Worm (Caenorhabditis elegans): Measurements from ENCODE around the gene C05D11.1.

The C05D11.1 gene

DNA sequence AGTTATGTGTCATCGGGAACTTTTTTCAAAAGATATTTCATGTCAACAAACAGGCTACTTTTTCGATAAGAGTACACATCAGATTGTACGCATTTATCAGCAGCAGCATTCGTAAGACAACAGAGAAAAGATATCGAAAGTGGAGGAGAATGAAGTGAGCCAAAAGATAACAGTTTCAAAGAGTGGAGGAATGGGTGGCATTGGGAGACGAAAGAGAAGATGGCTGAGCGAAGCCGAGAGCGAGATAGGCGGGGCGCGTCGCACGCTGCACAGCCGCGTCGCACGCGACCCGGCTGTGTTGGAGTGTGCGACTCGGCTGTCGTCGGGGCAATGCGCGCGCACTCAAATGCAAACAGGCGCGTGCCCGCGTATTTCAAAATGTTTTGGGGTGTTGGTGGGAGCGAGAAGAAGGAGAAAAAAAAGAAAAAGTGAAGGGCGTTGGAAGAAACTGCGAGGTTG is 27.7 kb downstream of the C05D11.1 start (continued):
- TF ChIP-seq dox-1 (GFP tag; IDR thresholded peaks at IDR 0.05) (peak; percentile 95), C17E4.6 (GFP tag; IDR thresholded peaks at IDR 0.05) (peak; percentile 88), unc-130 (GFP tag; optimal IDR thresholded peaks at IDR 0.05) (no peak), ztf-25 (GFP tag; IDR thresholded peaks at IDR 0.05) (peak; percentile 47; the same call in 1 of the 2 replicates), K12H6.12 (tag; optimal IDR thresholded peaks at IDR 0.05) (peak; percentile 86), nhr-90 (tag; optimal IDR thresholded peaks at IDR 0.05) (peak; percentile 67), xnd-1 (tag; optimal IDR thresholded peaks at IDR 0.05) (peak; percentile 57), dpl-1 (GFP tag; optimal IDR thresholded peaks at IDR 0.05) (peak; percentile 61), rpc-1 (optimal IDR thresholded peaks at IDR 0.05) (no peak), rpc-1 (tag; optimal IDR thresholded peaks at IDR 0.05) (no peak), attf-3 (GFP tag; conservative IDR thresholded peaks at IDR 0.05) (peak; percentile 68), fkh-3 (tag; optimal IDR thresholded peaks at IDR 0.05) (peak; percentile 30), tbx-9 (tag; optimal IDR thresholded peaks at IDR 0.05; ENCODE audit: borderline replicate concordance) (no peak), D2030.7 (GFP tag; IDR thresholded peaks at IDR 0.05) (peak; percentile 74), egl-18 (GFP tag; IDR thresholded peaks at IDR 0.05) (no peak), F10E7.11 (tag; optimal IDR thresholded peaks at IDR 0.05) (no peak), mel-28 (tag; optimal IDR thresholded peaks at IDR 0.05; ENCODE audit: borderline replicate concordance) (peak; percentile 20), ceh-91 (GFP tag; IDR thresholded peaks at IDR 0.05) (peak; percentile 71), snpc-1.1 (tag; optimal IDR thresholded peaks at IDR 0.05; ENCODE audit: insufficient read depth) (no peak), ztf-22 (GFP tag; optimal IDR thresholded peaks at IDR 0.05) (peak; percentile 72), zim-3 (tag; optimal IDR thresholded peaks at IDR 0.05) (peak; percentile 72), snpc-1.3 (tag; optimal IDR thresholded peaks at IDR 0.05; ENCODE audit: insufficient read depth) (no peak), ztf-18 (tag; optimal IDR thresholded peaks at IDR 0.05) (peak; percentile 78), T07F8.4 (tag; optimal IDR thresholded peaks at IDR 0.05) (peak; percentile 19), F23B12.7 (tag; optimal IDR thresholded peaks at IDR 0.05; ENCODE audit: insufficient read depth) (no peak), hrde-1 (tag; optimal IDR thresholded peaks at IDR 0.05; ENCODE audit: borderline replicate concordance) (no peak), nhr-179 (tag; optimal IDR thresholded peaks at IDR 0.05) (no peak), ztf-6 (GFP tag; IDR thresholded peaks at IDR 0.05) (no peak), F57C9.4 (tag; optimal IDR thresholded peaks at IDR 0.05) (no peak), zfh-2 (GFP tag; conservative IDR thresholded peaks at IDR 0.05) (peak; percentile 100), egrh-3 (GFP tag; IDR thresholded peaks at IDR 0.05) (peak; percentile 97), ztf-26 (tag; optimal IDR thresholded peaks at IDR 0.05) (peak; percentile 90), atf-7 (tag; optimal IDR thresholded peaks at IDR 0.05) (peak; percentile 91), lin-35 (GFP tag; optimal IDR thresholded peaks at IDR 0.05) (peak in 1 of 3 experiments; percentile 79), rec-8 (tag; optimal IDR thresholded peaks at IDR 0.05) (no peak), aptf-3 (GFP tag; IDR thresholded peaks at IDR 0.05) (peak; percentile 70; the same call in 1 of the 2 replicates), C06A6.2 (GFP tag; conservative IDR thresholded peaks at IDR 0.05) (peak; percentile 86), F39B2.1 (GFP tag; IDR thresholded peaks at IDR 0.05) (no peak), ekl-4 (GFP tag; IDR thresholded peaks at IDR 0.05) (peak; percentile 89), akir-1 (GFP tag; optimal IDR thresholded peaks at IDR 0.05) (peak; percentile 62), B0261.1 (tag; optimal IDR thresholded peaks at IDR 0.05) (peak; percentile 14), nhr-80 (tag; optimal IDR thresholded peaks at IDR 0.05) (peak; percentile 99), ets-4 (GFP tag; optimal IDR thresholded peaks at IDR 0.05) (peak; percentile 86), mxl-1 (tag; optimal IDR thresholded peaks at IDR 0.05) (no peak), chd-7 (tag; optimal IDR thresholded peaks at IDR 0.05) (peak; percentile 94), hmg-1.2 (GFP tag; IDR thresholded peaks at IDR 0.05) (peak; percentile 66), bed-1 (GFP tag; IDR thresholded peaks at IDR 0.05) (no peak), F33H1.4 (GFP tag; IDR thresholded peaks at IDR 0.05) (peak; percentile 77), madf-10 (tag; optimal IDR thresholded peaks at IDR 0.05) (no peak)

Measured in whole organism, young adult.